Fruit fly (Drosophila melanogaster) whole organism, embryonic: ENCODE measurements around the gene Spt6.
A peak's percentile ranks its signal among the peaks of the same experiment; 100 is the strongest.

Experiments used
- Atf3 ChIP-seq: fragments of 200-800 bp; sonication (Bioruptor generic); optimal IDR thresholded peaks from 3 replicates; lab custom pipeline; 2016; ENCODE audit warnings: missing biosample characterization, missing genetic modification characterization
- Awh ChIP-seq: fragments of 200-800 bp; sonication (Bioruptor generic); IDR thresholded peaks from 2 replicates; pipeline ENCODE4, ENCODE4 v1.3.6; 2022; ENCODE audit warnings: missing biosample characterization, missing genetic modification characterization
- CG10267 ChIP-seq: fragments of 200-800 bp; sonication (Bioruptor generic); optimal IDR thresholded peaks from 2 replicates; lab custom pipeline; 2018; ENCODE audit warnings: missing biosample characterization, mild to moderate bottlenecking, missing genetic modification characterization, moderate library complexity
- CG10274 ChIP-seq: fragments of 200-800 bp; sonication (Bioruptor generic); optimal IDR thresholded peaks from 3 replicates; lab custom pipeline; 2017; ENCODE audit warnings: missing biosample characterization, mild to moderate bottlenecking, missing genetic modification characterization
- CG11247 ChIP-seq: fragments of 200-800 bp; sonication (Bioruptor generic); IDR thresholded peaks from 2 replicates; pipeline ENCODE4 v1.3.6; 2022; ENCODE audit warnings: missing biosample characterization, missing genetic modification characterization
- CG12769 ChIP-seq: fragments of 200-800 bp; sonication (Bioruptor generic); optimal IDR thresholded peaks from 2 replicates; lab custom pipeline; 2019; ENCODE audit warnings: missing biosample characterization, mild to moderate bottlenecking, missing genetic modification characterization, moderate library complexity
- CG13624 ChIP-seq: fragments of 200-800 bp; sonication (Bioruptor generic); optimal IDR thresholded peaks from 2 replicates; lab custom pipeline; 2016; ENCODE audit warnings: missing biosample characterization, missing genetic modification characterization
- CG33213 ChIP-seq: fragments of 200-800 bp; sonication (Bioruptor generic); optimal IDR thresholded peaks from 3 replicates; lab custom pipeline; 2016; ENCODE audit warnings: missing biosample characterization, missing genetic modification characterization
- CG6683 ChIP-seq: fragments of 200-800 bp; sonication (Bioruptor generic); optimal IDR thresholded peaks from 2 replicates; lab custom pipeline; 2017; ENCODE audit warnings: missing biosample characterization, mild to moderate bottlenecking, missing genetic modification characterization, missing genetic modification reagents
- CG7786 ChIP-seq: fragments of 200-800 bp; sonication (Bioruptor generic); optimal IDR thresholded peaks from 2 replicates; lab custom pipeline; 2016; ENCODE audit warnings: missing biosample characterization, missing genetic modification characterization
- CG8944 ChIP-seq: fragments of 200-800 bp; sonication (Bioruptor generic); optimal IDR thresholded peaks from 3 replicates; lab custom pipeline; 2016; ENCODE audit warnings: missing biosample characterization, missing genetic modification characterization
- CG9215 ChIP-seq: fragments of 200-800 bp; sonication (Bioruptor generic); IDR thresholded peaks from 2 replicates; pipeline ENCODE4 v1.3.6; 2022; ENCODE audit warnings: missing biosample characterization, missing genetic modification characterization
- Eip74EF ChIP-seq, 2 experiments: fragments of 200-800 bp in 1 of 2; fragments of >200 bp in 1 of 2; sonication (Bioruptor generic) in 1 of 2; optimal IDR thresholded peaks; 2 replicates each; lab custom pipeline; 2017 to 2019; ENCODE audit warnings: missing biosample characterization in 2 of 2, missing genetic modification characterization in 2 of 2, mild to moderate bottlenecking in 1 of 2, moderate library complexity in 1 of 2
- Gsc ChIP-seq: fragments of 200-800 bp; sonication (Bioruptor generic); IDR thresholded peaks from 2 replicates; pipeline ENCODE4 v1.3.6; 2022; ENCODE audit warnings: missing biosample characterization, missing genetic modification characterization
- H15 ChIP-seq: fragments of 200-800 bp; sonication (Bioruptor generic); IDR thresholded peaks from 3 replicates; pipeline ENCODE4 v1.3.6; 2022; ENCODE audit warnings: missing biosample characterization, missing genetic modification characterization
- HLH54F ChIP-seq: fragments of 200-800 bp; sonication (Bioruptor generic); optimal IDR thresholded peaks from 3 replicates; lab custom pipeline; 2016; ENCODE audit warnings: missing biosample characterization, missing genetic modification characterization
- Hmx ChIP-seq: fragments of 200-800 bp; sonication (Bioruptor generic); optimal IDR thresholded peaks from 2 replicates; lab custom pipeline; 2016; ENCODE audit warnings: missing biosample characterization, missing genetic modification characterization
- Hr51 ChIP-seq, 2 experiments: fragments of 200-800 bp; sonication (Bioruptor generic); optimal IDR thresholded peaks; 2 replicates in 1 of 2; 3 replicates in 1 of 2; lab custom pipeline; 2016 to 2018; ENCODE audit warnings: missing biosample characterization in 2 of 2, missing genetic modification characterization in 2 of 2, mild to moderate bottlenecking in 1 of 2, moderate library complexity in 1 of 2
- Hsf ChIP-seq: fragments of 200-800 bp; sonication (Bioruptor generic); optimal IDR thresholded peaks from 3 replicates; lab custom pipeline; 2016; ENCODE audit warnings: missing biosample characterization, missing genetic modification characterization
- MBD-R2 ChIP-seq: fragments of 200-800 bp; sonication (Bioruptor generic); IDR thresholded peaks from 2 replicates; pipeline ENCODE4 v1.3.6; 2022; ENCODE audit warnings: missing biosample characterization, missing genetic modification characterization
- Med ChIP-seq: fragments of 200-800 bp; sonication (Bioruptor generic); peaks from one replicate; lab custom pipeline; 2016; ENCODE audit warnings: missing biosample characterization, missing genetic modification characterization, mild to moderate bottlenecking, inconsistent platforms, moderate library complexity
- NK7.1 ChIP-seq: fragments of 200-800 bp; sonication (Bioruptor generic); optimal IDR thresholded peaks from 3 replicates; lab custom pipeline; 2016; ENCODE audit warnings: missing biosample characterization, missing genetic modification characterization
- Nf-YA ChIP-seq: fragments of 200-800 bp; sonication (Bioruptor generic); IDR thresholded peaks from 2 replicates; pipeline ENCODE4 v1.3.6; 2022; ENCODE audit warnings: missing biosample characterization, missing genetic modification characterization
- NfI ChIP-seq: fragments of 200-800 bp; sonication (Bioruptor generic); optimal IDR thresholded peaks from 3 replicates; lab custom pipeline; 2018; ENCODE audit warnings: missing biosample characterization, mild to moderate bottlenecking, missing genetic modification characterization, moderate library complexity
- Oli ChIP-seq: fragments of 200-800 bp; sonication (Bioruptor generic); optimal IDR thresholded peaks from 2 replicates; lab custom pipeline; 2018; ENCODE audit warnings: missing biosample characterization, mild to moderate bottlenecking, missing genetic modification characterization, moderate library complexity
- Scr ChIP-seq: fragments of 200-800 bp; sonication (Bioruptor generic); IDR thresholded peaks from 2 replicates; pipeline ENCODE4 v1.3.6; 2022; ENCODE audit warnings: missing biosample characterization, missing genetic modification characterization; ENCODE audit not compliant: partially characterized antibody
- Side ChIP-seq: fragments of 200-800 bp; sonication (Bioruptor generic); optimal IDR thresholded peaks from 2 replicates; lab custom pipeline; 2016; ENCODE audit warnings: missing biosample characterization, missing genetic modification characterization
- Vsx1 ChIP-seq: fragments of 200-800 bp; sonication (Bioruptor generic); optimal IDR thresholded peaks from 2 replicates; lab custom pipeline; 2017; ENCODE audit warnings: missing biosample characterization, mild to moderate bottlenecking, missing genetic modification characterization, missing genetic modification reagents
- chinmo ChIP-seq: fragments of 200-800 bp; sonication (Bioruptor generic); IDR thresholded peaks from 4 replicates; pipeline ENCODE4 v1.3.6; 2022; ENCODE audit warnings: missing biosample characterization, missing genetic modification characterization; ENCODE audit not compliant: partially characterized antibody
- cwo ChIP-seq: fragments of 200-800 bp; sonication (Bioruptor generic); optimal IDR thresholded peaks from 3 replicates; lab custom pipeline; 2017; ENCODE audit warnings: missing biosample characterization, missing genetic modification characterization, mild to moderate bottlenecking, moderate library complexity, missing genetic modification reagents
- dan ChIP-seq: fragments of 200-800 bp; sonication (Bioruptor generic); IDR thresholded peaks from 2 replicates; pipeline ENCODE4 v1.3.6; 2022; ENCODE audit warnings: missing biosample characterization, missing genetic modification characterization
- dimm ChIP-seq: fragments of 200-800 bp; sonication (Bioruptor generic); IDR thresholded peaks from 2 replicates; pipeline ENCODE4 v1.3.6; 2022; ENCODE audit warnings: missing biosample characterization, missing genetic modification characterization
- dmrt11E ChIP-seq: fragments of 200-800 bp; sonication (Bioruptor generic); optimal IDR thresholded peaks from 3 replicates; lab custom pipeline; 2018; ENCODE audit warnings: missing biosample characterization, mild to moderate bottlenecking, missing genetic modification characterization, moderate library complexity
- dpn ChIP-seq, 2 experiments: fragments of 200-800 bp; sonication (Bioruptor generic); optimal IDR thresholded peaks; 3 replicates each; lab custom pipeline; 2016; ENCODE audit warnings: missing biosample characterization in 2 of 2, missing genetic modification characterization in 2 of 2
- jumu ChIP-seq: fragments of 200-800 bp; sonication (Bioruptor generic); optimal IDR thresholded peaks from 3 replicates; lab custom pipeline; 2016; ENCODE audit warnings: missing biosample characterization, missing genetic modification characterization
- klu ChIP-seq: fragments of 200-800 bp; sonication (Bioruptor generic); IDR thresholded peaks from 2 replicates; pipeline ENCODE4 v1.3.6; 2022; ENCODE audit warnings: missing biosample characterization, missing genetic modification characterization
- knrl ChIP-seq: fragments of 200-800 bp; sonication (Bioruptor generic); IDR thresholded peaks from 3 replicates; pipeline ENCODE4 v1.3.6; 2022; ENCODE audit warnings: missing biosample characterization, missing genetic modification characterization; ENCODE audit not compliant: partially characterized antibody
- mam ChIP-seq: fragments of 200-800 bp; sonication (Bioruptor generic); optimal IDR thresholded peaks from 3 replicates; lab custom pipeline; 2016; ENCODE audit warnings: missing biosample characterization, missing genetic modification characterization
- mld ChIP-seq: fragments of 200-800 bp; sonication (Bioruptor generic); IDR thresholded peaks from 3 replicates; pipeline ENCODE4 v1.3.6; 2022; ENCODE audit warnings: missing biosample characterization, missing genetic modification characterization; ENCODE audit not compliant: partially characterized antibody
- nerfin-2 ChIP-seq: fragments of 200-800 bp; sonication (Bioruptor generic); IDR thresholded peaks from 2 replicates; pipeline ENCODE4 v1.3.6; 2022; ENCODE audit warnings: missing biosample characterization, missing genetic modification characterization; ENCODE audit not compliant: partially characterized antibody
- otp ChIP-seq: fragments of 200-800 bp; sonication (Bioruptor generic); IDR thresholded peaks from 3 replicates; pipeline ENCODE4, ENCODE4 v1.3.6; 2022; ENCODE audit warnings: missing biosample characterization, missing genetic modification characterization
- pan ChIP-seq, 4 experiments: fragments of >200 bp in 3 of 4; fragments of 200-800 bp in 1 of 4; sonication (Bioruptor generic) in 1 of 4; optimal IDR thresholded peaks in 3 of 4; IDR thresholded peaks in 1 of 4; 2 replicates each; pipeline versions ENCODE4 v1.3.6 to Lab custom; 2017 to 2022; ENCODE audit warnings: missing biosample characterization in 2 of 4, missing genetic modification characterization in 2 of 4, mixed read lengths in 1 of 4
- phol ChIP-seq: fragments of 200-800 bp; sonication (Bioruptor generic); optimal IDR thresholded peaks from 3 replicates; lab custom pipeline; 2018; ENCODE audit warnings: missing biosample characterization, mild to moderate bottlenecking, missing genetic modification characterization, moderate library complexity
- psq ChIP-seq: fragments of 200-800 bp; sonication (Bioruptor generic); optimal IDR thresholded peaks from 2 replicates; lab custom pipeline; 2017; ENCODE audit warnings: missing biosample characterization, missing genetic modification characterization
- repo ChIP-seq: fragments of 200-800 bp; sonication (Bioruptor generic); optimal IDR thresholded peaks from 2 replicates; lab custom pipeline; 2016; ENCODE audit warnings: missing biosample characterization, missing genetic modification characterization
- ro ChIP-seq: fragments of 200-800 bp; sonication (Bioruptor generic); IDR thresholded peaks from 2 replicates; pipeline ENCODE4 v1.3.6; 2022; ENCODE audit warnings: missing biosample characterization, missing genetic modification characterization
- sens-2 ChIP-seq: fragments of 200-800 bp; sonication (Bioruptor generic); IDR thresholded peaks from 2 replicates; pipeline ENCODE4 v1.3.6; 2022; ENCODE audit warnings: missing biosample characterization, missing genetic modification characterization
- sqz ChIP-seq: fragments of 200-800 bp; sonication (Bioruptor generic); optimal IDR thresholded peaks from 3 replicates; lab custom pipeline; 2018; ENCODE audit warnings: missing biosample characterization, mild to moderate bottlenecking, missing genetic modification characterization
- tll ChIP-seq, 2 experiments: fragments of 200-800 bp in 1 of 2; fragments of >200 bp in 1 of 2; sonication (Bioruptor generic) in 1 of 2; optimal IDR thresholded peaks; 2 replicates each; lab custom pipeline; 2017 to 2019; ENCODE audit warnings: missing biosample characterization in 2 of 2, missing genetic modification characterization in 2 of 2, mild to moderate bottlenecking in 1 of 2, moderate library complexity in 1 of 2

Gene Spt6

dm6 chrX:6225472-6226049 lies 42.0 kb upstream of the Spt6 start, which contains the start of gene dtn (continued):
- TF ChIP-seq pan (optimal IDR thresholded peaks at IDR 0.05; lab: Kevin White, UChicago) (no peak), pan (GFP tag; optimal IDR thresholded peaks at IDR 0.05 in 1 of 2, IDR thresholded peaks at IDR 0.05 in 1 of 2) (no peak), Eip74EF (GFP tag; optimal IDR thresholded peaks at IDR 0.05; lab: Kevin White, UChicago) (no peak), Hr51 (GFP tag; optimal IDR thresholded peaks at IDR 0.05; lab: Kevin White, UChicago) (no peak), Vsx1 (GFP tag; lab: Kevin White, UChicago) (no peak), mld (GFP tag; lab: Robert Waterston, UW) (no peak), nerfin-2 (GFP tag; lab: Robert Waterston, UW) (no peak), psq (no peak), sqz (GFP tag; lab: Kevin White, UChicago) (no peak), dimm (GFP tag; lab: Robert Waterston, UW) (no peak), CG13624 (GFP tag; lab: Kevin White, UChicago) (no peak), CG6683 (GFP tag; lab: Kevin White, UChicago) (no peak), otp (GFP tag; lab: Robert Waterston, UW) (no peak), Oli (tag; lab: Kevin White, UChicago) (no peak), dan (GFP tag; lab: Robert Waterston, UW) (no peak), Hmx (GFP tag; lab: Kevin White, UChicago) (no peak), CG7786 (GFP tag; lab: Kevin White, UChicago) (no peak), Awh (no peak), cwo (GFP tag; lab: Kevin White, UChicago) (no peak), sens-2 (no peak), chinmo (peak; percentile 62; the same call in 1 of the 4 replicates), jumu (GFP tag; lab: Kevin White, UChicago) (no peak), MBD-R2 (peak; percentile 54; the same call in 1 of the 2 replicates), mam (GFP tag; lab: Kevin White, UChicago) (no peak), Atf3 (GFP tag; lab: Kevin White, UChicago) (no peak), repo (GFP tag; lab: Kevin White, UChicago) (no peak), klu (GFP tag; lab: Robert Waterston, UW) (no peak), CG33213 (GFP tag; lab: Kevin White, UChicago) (no peak), Scr (GFP tag; lab: Robert Waterston, UW) (0 out of 2 replicates have a peak, but pooled peaks have one; percentile 30), Nf-YA (GFP tag; lab: Robert Waterston, UW) (no peak), Side (no peak), Med (GFP tag; lab: Kevin White, UChicago) (peak; percentile 57), CG11247 (GFP tag; lab: Robert Waterston, UW) (no peak), CG10274 (GFP tag; lab: Kevin White, UChicago) (no peak), HLH54F (GFP tag; lab: Kevin White, UChicago) (no peak), knrl (GFP tag; lab: Robert Waterston, UW) (no peak), CG8944 (GFP tag; lab: Kevin White, UChicago) (no peak), NK7.1 (no peak), CG9215 (GFP tag; lab: Robert Waterston, UW) (no peak), CG10267 (tag; lab: Kevin White, UChicago) (peak; percentile 13), NfI (GFP tag; lab: Kevin White, UChicago) (no peak), phol (tag; lab: Kevin White, UChicago) (no peak), CG12769 (tag; lab: Kevin White, UChicago) (no peak), H15 (GFP tag; lab: Robert Waterston, UW) (no peak), Gsc (GFP tag; lab: Robert Waterston, UW) (no peak), dpn (GFP tag; optimal IDR thresholded peaks at IDR 0.05; lab: Kevin White, UChicago) (no peak), Hsf (GFP tag; lab: Kevin White, UChicago) (no peak), ro (no peak), tll (GFP tag; optimal IDR thresholded peaks at IDR 0.05; lab: Kevin White, UChicago) (peak in 1 of 2 experiments; percentile 20), dmrt11E (tag; lab: Kevin White, UChicago) (no peak)
